Fruit fly (Drosophila melanogaster) whole organism, embryonic: ENCODE data around the gene CG7907.

Experiments
- Abd-B ChIP-seq: fragments of 200-800 bp; sonication (Bioruptor generic); optimal IDR thresholded peaks from 2 replicates; lab custom pipeline; 2018; ENCODE audit warnings: missing biosample characterization, mild to moderate bottlenecking, missing genetic modification characterization, moderate library complexity
- Atf6 ChIP-seq: fragments of 200-800 bp; sonication (Bioruptor generic); IDR thresholded peaks from 2 replicates; pipeline ENCODE4 v1.3.6; 2022; ENCODE audit warnings: missing biosample characterization, missing genetic modification characterization
- Awh ChIP-seq: fragments of 200-800 bp; sonication (Bioruptor generic); IDR thresholded peaks from 2 replicates; pipeline ENCODE4, ENCODE4 v1.3.6; 2022; ENCODE audit warnings: missing biosample characterization, missing genetic modification characterization
- Blimp-1 ChIP-seq: fragments of 200-800 bp; sonication (Bioruptor generic); optimal IDR thresholded peaks from 3 replicates; lab custom pipeline; 2018; ENCODE audit warnings: missing biosample characterization, missing genetic modification characterization, mild to moderate bottlenecking, moderate library complexity, missing genetic modification reagents
- CG10959 ChIP-seq: fragments of 200-800 bp; sonication (Bioruptor generic); IDR thresholded peaks from 2 replicates; pipeline ENCODE4 v1.3.6; 2022; ENCODE audit warnings: missing biosample characterization, missing genetic modification characterization
- CG12071 ChIP-seq: fragments of 200-800 bp; sonication (Bioruptor generic); optimal IDR thresholded peaks from 3 replicates; lab custom pipeline; 2018; ENCODE audit warnings: missing biosample characterization, mild to moderate bottlenecking, missing genetic modification characterization
- CG13894 ChIP-seq: fragments of 200-800 bp; sonication (Bioruptor generic); optimal IDR thresholded peaks from 3 replicates; lab custom pipeline; 2018; ENCODE audit warnings: missing biosample characterization, mild to moderate bottlenecking, missing genetic modification characterization, moderate library complexity
- CG17802 ChIP-seq: fragments of 200-800 bp; sonication (Bioruptor generic); optimal IDR thresholded peaks from 2 replicates; lab custom pipeline; 2018; ENCODE audit warnings: missing biosample characterization, mild to moderate bottlenecking, missing genetic modification characterization, moderate library complexity
- CG30020 ChIP-seq: fragments of 200-800 bp; optimal IDR thresholded peaks from 2 replicates; lab custom pipeline; 2019; ENCODE audit warnings: missing biosample characterization, mild to moderate bottlenecking, missing genetic modification characterization, moderate library complexity
- CG33557 ChIP-seq: fragments of 200-800 bp; sonication (Bioruptor generic); optimal IDR thresholded peaks from 2 replicates; lab custom pipeline; 2019; ENCODE audit warnings: missing biosample characterization, mild to moderate bottlenecking, missing genetic modification characterization, moderate library complexity
- CG42726 ChIP-seq: fragments of 200-800 bp; sonication (Bioruptor generic); IDR thresholded peaks from 2 replicates; pipeline ENCODE4 v1.3.6; 2022; ENCODE audit warnings: missing biosample characterization, missing genetic modification characterization; ENCODE audit not compliant: partially characterized antibody
- CG6254 ChIP-seq: fragments of 200-800 bp; sonication (Bioruptor generic); optimal IDR thresholded peaks from 3 replicates; lab custom pipeline; 2017; ENCODE audit warnings: mild to moderate bottlenecking, missing biosample characterization, missing genetic modification reagents, missing genetic modification characterization
- CG8290 ChIP-seq, 3 experiments: fragments of 200-800 bp; sonication (Bioruptor generic); optimal IDR thresholded peaks; 2 replicates each; lab custom pipeline; 2016 to 2019; ENCODE audit warnings: missing biosample characterization in 3 of 3, missing genetic modification characterization in 3 of 3, mild to moderate bottlenecking in 2 of 3, moderate library complexity in 1 of 3
- D ChIP-seq, 2 experiments: fragments of 200-800 bp in 1 of 2; fragments of >200 bp in 1 of 2; sonication (Bioruptor generic) in 1 of 2; optimal IDR thresholded peaks; 2 replicates in 1 of 2; 3 replicates in 1 of 2; lab custom pipeline; 2017; ENCODE audit warnings: mild to moderate bottlenecking in 1 of 2, missing biosample characterization in 1 of 2, missing genetic modification characterization in 1 of 2, missing genetic modification reagents in 1 of 2
- Dip2 ChIP-seq: fragments of 200-800 bp; sonication (Bioruptor generic); IDR thresholded peaks from 2 replicates; pipeline ENCODE4 v1.3.6; 2022; ENCODE audit warnings: missing biosample characterization, missing genetic modification characterization
- Ets65A ChIP-seq: fragments of 200-800 bp; sonication (Bioruptor generic); peaks from one replicate; lab custom pipeline; 2016; ENCODE audit warnings: missing biosample characterization, missing genetic modification characterization
- HLH4C ChIP-seq: fragments of 200-800 bp; sonication (Bioruptor generic); IDR thresholded peaks from 3 replicates; pipeline ENCODE4 v1.3.6; 2022; ENCODE audit warnings: missing biosample characterization, missing genetic modification characterization; ENCODE audit not compliant: partially characterized antibody
- HmgZ ChIP-seq: fragments of 200-800 bp; sonication (Bioruptor generic); optimal IDR thresholded peaks from 2 replicates; lab custom pipeline; 2018; ENCODE audit warnings: missing biosample characterization, mild to moderate bottlenecking, missing genetic modification characterization
- Med ChIP-seq: fragments of 200-800 bp; sonication (Bioruptor generic); peaks from one replicate; lab custom pipeline; 2016; ENCODE audit warnings: missing biosample characterization, missing genetic modification characterization, mild to moderate bottlenecking, inconsistent platforms, moderate library complexity
- Nf-YB ChIP-seq: fragments of 200-800 bp; sonication (Bioruptor generic); optimal IDR thresholded peaks from 3 replicates; lab custom pipeline; 2019; ENCODE audit warnings: missing biosample characterization, mild to moderate bottlenecking, missing genetic modification characterization, moderate library complexity
- Pdp1 ChIP-seq, 2 experiments: fragments of 200-800 bp; sonication (Bioruptor generic); optimal IDR thresholded peaks; 3 replicates each; lab custom pipeline; 2016; ENCODE audit warnings: missing biosample characterization in 2 of 2, missing genetic modification characterization in 2 of 2, mild to moderate bottlenecking in 1 of 2, moderate library complexity in 1 of 2
- Ptx1 ChIP-seq: fragments of 200-800 bp; sonication (Bioruptor generic); IDR thresholded peaks from 2 replicates; pipeline ENCODE4 v1.3.6; 2022; ENCODE audit warnings: missing biosample characterization, missing genetic modification characterization
- Trl ChIP-seq, 3 experiments: fragments of >200 bp in 2 of 3; fragments of 200-800 bp in 1 of 3; sonication (Bioruptor generic) in 1 of 3; optimal IDR thresholded peaks; 2 replicates in 1 of 3; 3 replicates in 2 of 3; lab custom pipeline; 2016 to 2017; ENCODE audit warnings: missing biosample characterization in 1 of 3, missing genetic modification characterization in 1 of 3
- abd-A ChIP-seq: fragments of 200-800 bp; sonication (Bioruptor generic); optimal IDR thresholded peaks from 3 replicates; lab custom pipeline; 2019; ENCODE audit warnings: missing biosample characterization, mild to moderate bottlenecking, missing genetic modification characterization, moderate library complexity
- az2 ChIP-seq: fragments of 200-800 bp; sonication (Bioruptor generic); optimal IDR thresholded peaks from 3 replicates; lab custom pipeline; 2016; ENCODE audit warnings: missing biosample characterization, missing genetic modification characterization
- chif ChIP-seq, 2 experiments: fragments of 200-800 bp; sonication (Bioruptor generic); optimal IDR thresholded peaks; 3 replicates each; lab custom pipeline; 2016; ENCODE audit warnings: missing biosample characterization in 2 of 2, missing genetic modification characterization in 2 of 2
- crol ChIP-seq: fragments of 200-800 bp; sonication (Bioruptor generic); IDR thresholded peaks from 2 replicates; pipeline ENCODE4 v1.3.6; 2022; ENCODE audit warnings: missing biosample characterization, missing genetic modification characterization
- esg ChIP-seq: fragments of 200-800 bp; sonication (Bioruptor generic); conservative IDR thresholded peaks from 2 replicates; pipeline ENCODE4 v1.3.6; 2022; ENCODE audit warnings: missing biosample characterization, missing genetic modification characterization
- ftz-f1 ChIP-seq: fragments of 200-800 bp; sonication (Bioruptor generic); optimal IDR thresholded peaks from 2 replicates; lab custom pipeline; 2016; ENCODE audit warnings: missing biosample characterization, missing genetic modification characterization
- grn ChIP-seq: fragments of 200-800 bp; sonication (Bioruptor generic); optimal IDR thresholded peaks from 3 replicates; lab custom pipeline; 2017; ENCODE audit warnings: missing biosample characterization, missing genetic modification characterization
- gsb-n ChIP-seq: fragments of 200-800 bp; sonication (Bioruptor generic); optimal IDR thresholded peaks from 3 replicates; lab custom pipeline; 2018; ENCODE audit warnings: missing biosample characterization, mild to moderate bottlenecking, missing genetic modification characterization
- hkb ChIP-seq, 2 experiments: fragments of 200-800 bp in 1 of 2; fragments of >200 bp in 1 of 2; sonication (Bioruptor generic) in 1 of 2; IDR thresholded peaks in 1 of 2; optimal IDR thresholded peaks in 1 of 2; 2 replicates each; pipeline versions ENCODE4 v1.3.6 to Lab custom; 2017 to 2022; ENCODE audit warnings: missing biosample characterization in 1 of 2, missing genetic modification characterization in 1 of 2
- kni ChIP-seq: fragments of 200-800 bp; sonication (Bioruptor generic); optimal IDR thresholded peaks from 3 replicates; lab custom pipeline; 2017; ENCODE audit warnings: mild to moderate bottlenecking, missing biosample characterization, missing genetic modification reagents, missing genetic modification characterization
- oc ChIP-seq: fragments of 200-800 bp; sonication (Bioruptor generic); optimal IDR thresholded peaks from 2 replicates; lab custom pipeline; 2018; ENCODE audit warnings: missing biosample characterization, mild to moderate bottlenecking, missing genetic modification characterization, moderate library complexity
- pfk ChIP-seq: fragments of 200-800 bp; sonication (Bioruptor generic); optimal IDR thresholded peaks from 2 replicates; lab custom pipeline; 2018; ENCODE audit warnings: missing biosample characterization, mild to moderate bottlenecking, missing genetic modification characterization, moderate library complexity
- phol ChIP-seq: fragments of 200-800 bp; sonication (Bioruptor generic); optimal IDR thresholded peaks from 3 replicates; lab custom pipeline; 2018; ENCODE audit warnings: missing biosample characterization, mild to moderate bottlenecking, missing genetic modification characterization, moderate library complexity
- prd ChIP-seq, 3 experiments: fragments of >200 bp in 2 of 3; fragments of 200-800 bp in 1 of 3; sonication (Bioruptor generic) in 1 of 3; optimal IDR thresholded peaks in 2 of 3; IDR thresholded peaks in 1 of 3; 2 replicates in 2 of 3; 3 replicates in 1 of 3; pipeline versions ENCODE4 v1.3.6 to Lab custom; 2017 to 2022; ENCODE audit warnings: missing biosample characterization in 1 of 3, missing genetic modification characterization in 1 of 3
- sd ChIP-seq: fragments of 200-800 bp; sonication (Bioruptor generic); optimal IDR thresholded peaks from 3 replicates; lab custom pipeline; 2018; ENCODE audit warnings: missing biosample characterization, mild to moderate bottlenecking, missing genetic modification characterization, moderate library complexity
- usp ChIP-seq: fragments of >200 bp; optimal IDR thresholded peaks from 2 replicates; lab custom pipeline; 2017; ENCODE audit warnings: missing biosample characterization, missing genetic modification characterization

CG7907 gene

dm6 chr3R:21408372-21408771, 4.8 kb downstream of the CG7907 start (continued):
- TF ChIP-seq hkb (optimal IDR thresholded peaks at IDR 0.05; lab: Kevin White, UChicago) (peak; percentile 53), hkb (GFP tag; IDR thresholded peaks at IDR 0.05; lab: Robert Waterston, UW) (no peak), CG8290 (GFP tag; optimal IDR thresholded peaks at IDR 0.05; lab: Kevin White, UChicago) (peak; percentile 82), CG8290 (tag; optimal IDR thresholded peaks at IDR 0.05; lab: Kevin White, UChicago) (peak in 1 of 2 experiments; percentile 9), CG42726 (GFP tag; lab: Robert Waterston, UW) (peak; percentile 95)
- TF ChIP-seq, all 482 proteins: peak for 116

- TF ChIP-seq Pdp1 (GFP tag; optimal IDR thresholded peaks at IDR 0.05; lab: Kevin White, UChicago) (peak in 1 of 2 experiments; percentile 65), Ptx1 (no peak), esg (GFP tag; lab: Robert Waterston, UW) (no peak), chif (GFP tag; optimal IDR thresholded peaks at IDR 0.05; lab: Kevin White, UChicago) (no peak), usp (GFP tag; lab: Kevin White, UChicago) (no peak), HmgZ (tag; lab: Kevin White, UChicago) (no peak), Dip2 (GFP tag; lab: Robert Waterston, UW) (no peak)
These were observed 5.3 kb downstream of the CG7907 start, which contains the start of gene CheB93b for dm6 chr3R:21408823-21409222. Gene CheB93b, plus strand, starts transcription at chr3R:21409123.

dm6 chr3R:21414169-21414568, 10.6 kb downstream of the CG7907 start:
- TF ChIP-seq CG6254 (GFP tag; lab: Kevin White, UChicago), result peak; percentile 67
- TF ChIP-seq CG33557 (GFP tag; lab: Kevin White, UChicago), result no peak
- peak; percentile 82 for TF ChIP-seq grn (GFP tag; lab: Kevin White, UChicago)
- TF ChIP-seq CG30020, result no peak
- no peak for TF ChIP-seq CG17802 (tag; lab: Kevin White, UChicago)
- peak; percentile 59 for TF ChIP-seq Ets65A (GFP tag; lab: Kevin White, UChicago)
- TF ChIP-seq CG10959 (GFP tag; lab: Robert Waterston, UW), result no peak

- TF ChIP-seq Nf-YB (GFP tag; lab: Kevin White, UChicago) (peak; percentile 56), oc (tag; lab: Kevin White, UChicago) (peak; percentile 84), grn (GFP tag; lab: Kevin White, UChicago) (peak; percentile 61), Awh (GFP tag; lab: Robert Waterston, UW) (peak; percentile 82; the same call in 1 of the 2 replicates), kni (GFP tag; lab: Kevin White, UChicago) (peak; percentile 57), abd-A (tag; lab: Kevin White, UChicago) (peak; percentile 87), Blimp-1 (GFP tag; lab: Kevin White, UChicago) (peak; percentile 40), CG13894 (peak; percentile 68), Abd-B (no peak), CG12071 (no peak), gsb-n (tag; lab: Kevin White, UChicago) (peak; percentile 22), pfk (no peak), sd (tag; lab: Kevin White, UChicago) (peak; percentile 18)
- TF ChIP-seq, all 482 proteins: peak for 10
These were observed 11.6 kb downstream of the CG7907 start for dm6 chr3R:21415016-21415638.

- TF ChIP-seq ftz-f1 (GFP tag; lab: Kevin White, UChicago) (no peak), HLH4C (GFP tag; lab: Robert Waterston, UW) (no peak), D (optimal IDR thresholded peaks at IDR 0.05; lab: Kevin White, UChicago) (no peak), D (GFP tag; optimal IDR thresholded peaks at IDR 0.05; lab: Kevin White, UChicago) (no peak), phol (no peak), crol (GFP tag; lab: Robert Waterston, UW) (0 out of 2 replicates have a peak, but pooled peaks have one; percentile 23), Blimp-1 (GFP tag; lab: Kevin White, UChicago) (peak; percentile 32), oc (tag; lab: Kevin White, UChicago) (peak; percentile 60), Atf6 (no peak), az2 (no peak), prd (optimal IDR thresholded peaks at IDR 0.05; lab: Kevin White, UChicago) (no peak), prd (GFP tag; IDR thresholded peaks at IDR 0.05; lab: Robert Waterston, UW) (no peak), Med (GFP tag; lab: Kevin White, UChicago) (peak; percentile 45), Ets65A (GFP tag; lab: Kevin White, UChicago) (peak; percentile 15), Trl (optimal IDR thresholded peaks at IDR 0.05; lab: Kevin White, UChicago) (no peak), Trl (GFP tag; optimal IDR thresholded peaks at IDR 0.05; lab: Kevin White, UChicago) (no peak), CG8290 (GFP tag; optimal IDR thresholded peaks at IDR 0.05; lab: Kevin White, UChicago) (no peak), CG8290 (tag; optimal IDR thresholded peaks at IDR 0.05; lab: Kevin White, UChicago) (no peak)
These were observed 13.4 kb downstream of the CG7907 start for dm6 chr3R:21416888-21417287.
